Fruit fly (Drosophila melanogaster) whole organism, embryonic: Measurements from ENCODE around the gene drpr.

ENCODE experiments used
- Abd-B ChIP-seq: fragments of 200-800 bp; sonication (Bioruptor generic); optimal IDR thresholded peaks from 2 replicates; lab custom pipeline; 2018; ENCODE audit warnings: missing biosample characterization, mild to moderate bottlenecking, missing genetic modification characterization, moderate library complexity
- BEAF-32 ChIP-seq: fragments of 200-800 bp; sonication (Bioruptor generic); optimal IDR thresholded peaks from 3 replicates; lab custom pipeline; 2017; ENCODE audit warnings: missing biosample characterization, missing genetic modification characterization, mild to moderate bottlenecking, moderate library complexity, missing genetic modification reagents
- Bgb ChIP-seq: fragments of 200-800 bp; sonication (Bioruptor generic); IDR thresholded peaks from 2 replicates; pipeline ENCODE4 v1.3.6; 2022; ENCODE audit warnings: missing biosample characterization, missing genetic modification characterization; ENCODE audit not compliant: partially characterized antibody
- CG10267 ChIP-seq: fragments of 200-800 bp; sonication (Bioruptor generic); optimal IDR thresholded peaks from 2 replicates; lab custom pipeline; 2018; ENCODE audit warnings: missing biosample characterization, mild to moderate bottlenecking, missing genetic modification characterization, moderate library complexity
- CG11560 ChIP-seq: fragments of 200-800 bp; sonication (Bioruptor generic); IDR thresholded peaks from 3 replicates; pipeline ENCODE4 v1.3.6; 2022; ENCODE audit warnings: missing biosample characterization, missing genetic modification characterization
- CG14710 ChIP-seq: fragments of 200-800 bp; sonication (Bioruptor generic); optimal IDR thresholded peaks from 3 replicates; lab custom pipeline; 2019; ENCODE audit warnings: missing biosample characterization, mild to moderate bottlenecking, missing genetic modification characterization, moderate library complexity
- CG15073 ChIP-seq: fragments of 200-800 bp; sonication (Bioruptor generic); optimal IDR thresholded peaks from 2 replicates; lab custom pipeline; 2016; ENCODE audit warnings: missing biosample characterization, missing genetic modification characterization
- CG1832 ChIP-seq: fragments of 200-800 bp; sonication (Bioruptor generic); optimal IDR thresholded peaks from 2 replicates; lab custom pipeline; 2017; ENCODE audit warnings: missing biosample characterization, mild to moderate bottlenecking, missing genetic modification characterization, inconsistent platforms
- CG18619 ChIP-seq: fragments of 200-800 bp; sonication (Bioruptor generic); optimal IDR thresholded peaks from 3 replicates; lab custom pipeline; 2017; ENCODE audit warnings: missing biosample characterization, mild to moderate bottlenecking, missing genetic modification characterization
- CG2202 ChIP-seq: fragments of 200-800 bp; sonication (Bioruptor generic); optimal IDR thresholded peaks from 2 replicates; lab custom pipeline; 2018; ENCODE audit warnings: missing biosample characterization, mild to moderate bottlenecking, missing genetic modification characterization
- CG2889 ChIP-seq: fragments of 200-800 bp; sonication (Bioruptor generic); IDR thresholded peaks from 3 replicates; pipeline ENCODE4 v1.3.6; 2022; ENCODE audit warnings: missing biosample characterization, missing genetic modification characterization
- CG30020 ChIP-seq: fragments of 200-800 bp; optimal IDR thresholded peaks from 2 replicates; lab custom pipeline; 2019; ENCODE audit warnings: missing biosample characterization, mild to moderate bottlenecking, missing genetic modification characterization, moderate library complexity
- CG34422 ChIP-seq: fragments of 200-800 bp; sonication (Bioruptor generic); IDR thresholded peaks from 3 replicates; pipeline ENCODE4 v1.3.6; 2022; ENCODE audit warnings: missing biosample characterization, missing genetic modification characterization
- CG3847 ChIP-seq: fragments of 200-800 bp; sonication (Bioruptor generic); IDR thresholded peaks from 2 replicates; pipeline ENCODE4 v1.3.6; 2022; ENCODE audit warnings: missing biosample characterization, missing genetic modification characterization
- CG3995 ChIP-seq: fragments of 200-800 bp; sonication (Bioruptor generic); optimal IDR thresholded peaks from 3 replicates; lab custom pipeline; 2016; ENCODE audit warnings: missing biosample characterization, missing genetic modification characterization
- CG5180 ChIP-seq: fragments of 200-800 bp; sonication (Bioruptor generic); optimal IDR thresholded peaks from 3 replicates; lab custom pipeline; 2017; ENCODE audit warnings: missing biosample characterization, missing genetic modification characterization, mild to moderate bottlenecking, moderate library complexity, missing genetic modification reagents
- CG7357 ChIP-seq: fragments of 200-800 bp; sonication (Bioruptor generic); IDR thresholded peaks from 3 replicates; pipeline ENCODE4 v1.3.6; 2022; ENCODE audit warnings: missing biosample characterization, missing genetic modification characterization
- CG8089 ChIP-seq: fragments of 200-800 bp; sonication (Bioruptor generic); optimal IDR thresholded peaks from 3 replicates; lab custom pipeline; 2016; ENCODE audit warnings: missing biosample characterization, missing genetic modification characterization
- Dek ChIP-seq: fragments of 200-800 bp; sonication (Bioruptor generic); optimal IDR thresholded peaks from 3 replicates; lab custom pipeline; 2019; ENCODE audit warnings: missing biosample characterization, mild to moderate bottlenecking, missing genetic modification characterization, moderate library complexity
- E2f2 ChIP-seq: fragments of 200-800 bp; sonication (Bioruptor generic); IDR thresholded peaks from 2 replicates; pipeline ENCODE4 v1.3.6; 2022; ENCODE audit warnings: missing biosample characterization, missing genetic modification characterization
- Eip74EF ChIP-seq, 2 experiments: fragments of 200-800 bp in 1 of 2; fragments of >200 bp in 1 of 2; sonication (Bioruptor generic) in 1 of 2; optimal IDR thresholded peaks; 2 replicates each; lab custom pipeline; 2017 to 2019; ENCODE audit warnings: missing biosample characterization in 2 of 2, missing genetic modification characterization in 2 of 2, mild to moderate bottlenecking in 1 of 2, moderate library complexity in 1 of 2
- Hmr ChIP-seq: fragments of 200-800 bp; sonication (Bioruptor generic); optimal IDR thresholded peaks from 3 replicates; lab custom pipeline; 2017; ENCODE audit warnings: mild to moderate bottlenecking, missing biosample characterization, missing genetic modification reagents, missing genetic modification characterization
- Kr ChIP-seq: fragments of 200-800 bp; sonication (Bioruptor generic); optimal IDR thresholded peaks from 2 replicates; lab custom pipeline; 2017; ENCODE audit warnings: missing biosample characterization, mild to moderate bottlenecking, missing genetic modification characterization
- Nf-YC ChIP-seq: fragments of 200-800 bp; optimal IDR thresholded peaks from 3 replicates; lab custom pipeline; 2019; ENCODE audit warnings: missing biosample characterization, mild to moderate bottlenecking, missing genetic modification characterization, moderate library complexity
- Pdp1 ChIP-seq, 2 experiments: fragments of 200-800 bp; sonication (Bioruptor generic); optimal IDR thresholded peaks; 3 replicates each; lab custom pipeline; 2016; ENCODE audit warnings: missing biosample characterization in 2 of 2, missing genetic modification characterization in 2 of 2, mild to moderate bottlenecking in 1 of 2, moderate library complexity in 1 of 2
- Scr ChIP-seq: fragments of 200-800 bp; sonication (Bioruptor generic); IDR thresholded peaks from 2 replicates; pipeline ENCODE4 v1.3.6; 2022; ENCODE audit warnings: missing biosample characterization, missing genetic modification characterization; ENCODE audit not compliant: partially characterized antibody
- amos ChIP-seq: fragments of 200-800 bp; sonication (Bioruptor generic); IDR thresholded peaks from 2 replicates; pipeline ENCODE4 v1.3.6; 2022; ENCODE audit warnings: missing biosample characterization, missing genetic modification characterization; ENCODE audit not compliant: partially characterized antibody
- chinmo ChIP-seq: fragments of 200-800 bp; sonication (Bioruptor generic); IDR thresholded peaks from 4 replicates; pipeline ENCODE4 v1.3.6; 2022; ENCODE audit warnings: missing biosample characterization, missing genetic modification characterization; ENCODE audit not compliant: partially characterized antibody
- chm ChIP-seq: fragments of 200-800 bp; sonication (Bioruptor generic); IDR thresholded peaks from 2 replicates; pipeline ENCODE4 v1.3.6; 2022; ENCODE audit warnings: missing biosample characterization, missing genetic modification characterization
- crc ChIP-seq: fragments of 200-800 bp; sonication (Bioruptor generic); optimal IDR thresholded peaks from 2 replicates; lab custom pipeline; 2016; ENCODE audit warnings: missing biosample characterization, missing genetic modification characterization
- cwo ChIP-seq: fragments of 200-800 bp; sonication (Bioruptor generic); optimal IDR thresholded peaks from 3 replicates; lab custom pipeline; 2017; ENCODE audit warnings: missing biosample characterization, missing genetic modification characterization, mild to moderate bottlenecking, moderate library complexity, missing genetic modification reagents
- dpn ChIP-seq, 2 experiments: fragments of 200-800 bp; sonication (Bioruptor generic); optimal IDR thresholded peaks; 3 replicates each; lab custom pipeline; 2016; ENCODE audit warnings: missing biosample characterization in 2 of 2, missing genetic modification characterization in 2 of 2
- ems ChIP-seq: fragments of 200-800 bp; sonication (Bioruptor generic); optimal IDR thresholded peaks from 3 replicates; lab custom pipeline; 2016; ENCODE audit warnings: missing biosample characterization, missing genetic modification characterization
- fu2 ChIP-seq: fragments of 200-800 bp; sonication (Bioruptor generic); optimal IDR thresholded peaks from 2 replicates; lab custom pipeline; 2016; ENCODE audit warnings: missing biosample characterization, missing genetic modification characterization
- gsb ChIP-seq: fragments of 200-800 bp; sonication (Bioruptor generic); IDR thresholded peaks from 2 replicates; pipeline ENCODE4 v1.3.6; 2022; ENCODE audit warnings: missing biosample characterization, missing genetic modification characterization
- h ChIP-seq: fragments of >200 bp; optimal IDR thresholded peaks from 2 replicates; lab custom pipeline; 2017
- insv ChIP-seq, 2 experiments: fragments of 200-800 bp; sonication (Bioruptor generic); optimal IDR thresholded peaks; 3 replicates each; lab custom pipeline; 2016 to 2018; ENCODE audit warnings: missing biosample characterization in 2 of 2, missing genetic modification characterization in 2 of 2
- kah ChIP-seq: fragments of 200-800 bp; sonication (Bioruptor generic); optimal IDR thresholded peaks from 2 replicates; lab custom pipeline; 2018; ENCODE audit warnings: missing biosample characterization, mild to moderate bottlenecking, missing genetic modification characterization
- klu ChIP-seq: fragments of 200-800 bp; sonication (Bioruptor generic); IDR thresholded peaks from 2 replicates; pipeline ENCODE4 v1.3.6; 2022; ENCODE audit warnings: missing biosample characterization, missing genetic modification characterization
- pnt ChIP-seq: fragments of 200-800 bp; sonication (Bioruptor generic); optimal IDR thresholded peaks from 3 replicates; lab custom pipeline; 2016; ENCODE audit warnings: missing biosample characterization, missing genetic modification characterization
- pros ChIP-seq: fragments of 200-800 bp; sonication (Bioruptor generic); optimal IDR thresholded peaks from 3 replicates; lab custom pipeline; 2019; ENCODE audit warnings: missing biosample characterization, mild to moderate bottlenecking, missing genetic modification characterization, moderate library complexity
- sc ChIP-seq, 3 experiments: fragments of >200 bp in 2 of 3; fragments of 200-800 bp in 1 of 3; sonication (Bioruptor generic) in 1 of 3; optimal IDR thresholded peaks; 2 replicates in 2 of 3; 3 replicates in 1 of 3; lab custom pipeline; 2017; ENCODE audit warnings: mild to moderate bottlenecking in 1 of 3, missing biosample characterization in 1 of 3, missing genetic modification characterization in 1 of 3, missing genetic modification reagents in 1 of 3
- sob ChIP-seq: fragments of 200-800 bp; sonication (Bioruptor generic); IDR thresholded peaks from 2 replicates; pipeline ENCODE4 v1.3.6; 2022; ENCODE audit warnings: missing biosample characterization, missing genetic modification characterization
- sr ChIP-seq: fragments of 200-800 bp; sonication (Bioruptor generic); IDR thresholded peaks from 3 replicates; pipeline ENCODE4 v1.3.6; 2022; ENCODE audit warnings: missing biosample characterization, missing genetic modification characterization
- stc ChIP-seq: fragments of 200-800 bp; sonication (Bioruptor generic); IDR thresholded peaks from 2 replicates; pipeline ENCODE4 v1.3.6; 2022; ENCODE audit warnings: missing biosample characterization, missing genetic modification characterization
- stwl ChIP-seq: fragments of 200-800 bp; sonication (Bioruptor generic); optimal IDR thresholded peaks from 3 replicates; lab custom pipeline; 2018; ENCODE audit warnings: missing biosample characterization, mild to moderate bottlenecking, missing genetic modification characterization, moderate library complexity
- wdn ChIP-seq: fragments of 200-800 bp; sonication (Bioruptor generic); IDR thresholded peaks from 2 replicates; pipeline ENCODE4 v1.3.6; 2022; ENCODE audit warnings: missing biosample characterization, missing genetic modification characterization

The drpr gene

dm6 chr3L:1738375-1739328, 7.7 kb upstream of the drpr start, which contains the start of gene Gk2 (continued):
- TF ChIP-seq pros (GFP tag; lab: Kevin White, UChicago), result no peak
- TF ChIP-seq CG5180, result peak; percentile 6
- TF ChIP-seq Nf-YC (tag; lab: Kevin White, UChicago), result peak; percentile 96
- no peak for TF ChIP-seq CG30020 (tag; lab: Kevin White, UChicago)
- peak; percentile 70 for TF ChIP-seq BEAF-32 (GFP tag; lab: Kevin White, UChicago)
- peak; percentile 48 for TF ChIP-seq stwl (tag; lab: Kevin White, UChicago)
- TF ChIP-seq Eip74EF (GFP tag; optimal IDR thresholded peaks at IDR 0.05; lab: Kevin White, UChicago), result no peak
- TF ChIP-seq gsb (GFP tag; lab: Robert Waterston, UW), result no peak
- no peak for TF ChIP-seq Hmr (GFP tag; lab: Kevin White, UChicago)
- TF ChIP-seq CG14710 (tag; lab: Kevin White, UChicago), result peak; percentile 48
- no peak for TF ChIP-seq klu (GFP tag; lab: Robert Waterston, UW)
- peak; percentile 40 for TF ChIP-seq CG3847 (GFP tag; lab: Robert Waterston, UW)
- TF ChIP-seq CG1832, result no peak
- no peak for TF ChIP-seq CG15073 (GFP tag; lab: Kevin White, UChicago)
- TF ChIP-seq dpn (GFP tag; optimal IDR thresholded peaks at IDR 0.05; lab: Kevin White, UChicago), result no peak
- TF ChIP-seq E2f2 (GFP tag; lab: Robert Waterston, UW), result peak; percentile 98
- no peak for TF ChIP-seq crc
- TF ChIP-seq sr (GFP tag; lab: Robert Waterston, UW), result peak; percentile 35; the same call in 1 of the 3 replicates
- peak; percentile 70; the same call in 2 of the 3 replicates for TF ChIP-seq CG11560 (tag; lab: Robert Waterston, UW)
- peak; percentile 80 for TF ChIP-seq cwo (GFP tag; lab: Kevin White, UChicago)
- peak; percentile 65 for TF ChIP-seq Bgb (GFP tag; lab: Robert Waterston, UW)
- no peak; the same call in 1 of the 2 replicates for TF ChIP-seq sob
- TF ChIP-seq wdn (GFP tag; lab: Robert Waterston, UW), result no peak
- TF ChIP-seq Scr (GFP tag; lab: Robert Waterston, UW), result peak; percentile 48
- TF ChIP-seq CG10267, result peak; percentile 7
- peak; percentile 17 for TF ChIP-seq CG3995 (GFP tag; lab: Kevin White, UChicago)
- no peak for TF ChIP-seq stc
- TF ChIP-seq Abd-B (GFP tag; lab: Kevin White, UChicago), result peak; percentile 44
- TF ChIP-seq CG7357 (GFP tag; lab: Robert Waterston, UW), result no peak
- no peak for TF ChIP-seq fu2 (GFP tag; lab: Kevin White, UChicago)
- no peak for TF ChIP-seq pnt (GFP tag; lab: Kevin White, UChicago)
- TF ChIP-seq amos (GFP tag; lab: Robert Waterston, UW), result peak; percentile 57; the same call in 1 of the 2 replicates
- peak in 1 of 2 experiments; percentile 52 for TF ChIP-seq Pdp1 (GFP tag; optimal IDR thresholded peaks at IDR 0.05; lab: Kevin White, UChicago)
- TF ChIP-seq CG2202 (tag; lab: Kevin White, UChicago), result no peak
- TF ChIP-seq chinmo, result peak; percentile 67; the same call in 1 of the 4 replicates
- no peak for TF ChIP-seq ems
- TF ChIP-seq Dek, result no peak
- TF ChIP-seq sc (optimal IDR thresholded peaks at IDR 0.05; lab: Kevin White, UChicago), result no peak
- TF ChIP-seq sc (GFP tag; optimal IDR thresholded peaks at IDR 0.05; lab: Kevin White, UChicago), result no peak
- TF ChIP-seq CG34422, result no peak
- no peak for TF ChIP-seq CG8089 (GFP tag; lab: Kevin White, UChicago)
- TF ChIP-seq insv (GFP tag; optimal IDR thresholded peaks at IDR 0.05; lab: Kevin White, UChicago), result no peak
- TF ChIP-seq chm, result no peak
- TF ChIP-seq CG2889 (GFP tag; lab: Robert Waterston, UW), result no peak
- no peak for TF ChIP-seq Kr (GFP tag; lab: Kevin White, UChicago)
- TF ChIP-seq CG18619 (GFP tag; lab: Kevin White, UChicago), result no peak
- TF ChIP-seq h, result no peak
- no peak for TF ChIP-seq kah (GFP tag; lab: Kevin White, UChicago)
